Worm (Caenorhabditis elegans): Measurements from ENCODE around the gene T04A8.8.

- TF ChIP-seq ama-1 (optimal IDR thresholded peaks at IDR 0.05) = no peak
- no peak for TF ChIP-seq sma-9 (GFP tag; optimal IDR thresholded peaks at IDR 0.05)
- TF ChIP-seq sma-9 (tag; optimal IDR thresholded peaks at IDR 0.05) = no peak
- no peak for TF ChIP-seq lin-39 (tag; optimal IDR thresholded peaks at IDR 0.05)
- TF ChIP-seq lin-13 (GFP tag; optimal IDR thresholded peaks at IDR 0.05) = no peak
- no peak for TF ChIP-seq lsy-2 (tag; optimal IDR thresholded peaks at IDR 0.05)
- no peak for TF ChIP-seq dmd-4 (tag; optimal IDR thresholded peaks at IDR 0.05)
- TF ChIP-seq ztf-11 (tag; optimal IDR thresholded peaks at IDR 0.05) = no peak
- no peak for TF ChIP-seq mbf-1 (tag; optimal IDR thresholded peaks at IDR 0.05)
These were observed 47.5 kb upstream of the T04A8.8 start, which contains the start of gene pqn-29 for ce11 chrIII:4646246-4646645.
